Worm (Caenorhabditis elegans) whole organism, L4/young adult: ENCODE results near the gene C10C5.7.

ENCODE experiments used
- W03F9.2 ChIP-seq: fragments of 150-350 bp; optimal IDR thresholded peaks from 2 replicates; lab custom pipeline; 2014; ENCODE audit warnings: missing biosample characterization, missing genetic modification characterization
- dao-5 ChIP-seq: sonication (generic microtip); optimal IDR thresholded peaks from 2 replicates; lab custom pipeline; 2016; ENCODE audit warnings: missing genotype, missing genetic modification characterization, moderate library complexity, missing compliant biosample characterization

ce11 chrIV:9378272-9378671 is 6.7 kb upstream of the C10C5.7 start, which contains the start of gene C10C5.4:
- TF ChIP-seq dao-5 (tag; lab: Kevin White, UChicago) (no peak), W03F9.2 (tag; lab: Kevin White, UChicago) (no peak)
